Worm (Caenorhabditis elegans) whole organism, L4 larva: ENCODE data around the gene pad-2.

ENCODE experiments used
- F10B5.3 ChIP-seq: sonication (generic microtip); optimal IDR thresholded peaks from 2 replicates; lab custom pipeline; 2016; ENCODE audit warnings: mild to moderate bottlenecking, missing genetic modification characterization, missing compliant biosample characterization
- R02D3.7 ChIP-seq: fragments of 150-350 bp; sonication (generic microtip); optimal IDR thresholded peaks from 3 replicates; lab custom pipeline; 2014; ENCODE audit warnings: missing biosample characterization, missing genetic modification characterization
- T26A8.4 ChIP-seq: fragments of 200-800 bp; sonication (Bioruptor generic); IDR thresholded peaks from 2 replicates; pipeline ENCODE4 v1.3.6; 2022; ENCODE audit warnings: missing genetic modification characterization, missing compliant biosample characterization
- Y5F2A.4 ChIP-seq: fragments of 200-800 bp; sonication (Bioruptor generic); optimal IDR thresholded peaks from 2 replicates; lab custom pipeline; 2018; ENCODE audit warnings: mild to moderate bottlenecking, missing genetic modification characterization, missing compliant biosample characterization
- ama-1 ChIP-seq: fragments of 150-350 bp; optimal IDR thresholded peaks from 2 replicates; lab custom pipeline; 2014; ENCODE audit warnings: inconsistent platforms, mixed read lengths
- attf-4 ChIP-seq: sonication (generic microtip); optimal IDR thresholded peaks from 3 replicates; lab custom pipeline; 2017; ENCODE audit warnings: missing biosample characterization, missing genetic modification characterization
- ceh-20 ChIP-seq: fragments of 200-800 bp; sonication (Bioruptor generic); IDR thresholded peaks from 2 replicates; pipeline ENCODE4 v1.3.6; 2022; ENCODE audit warnings: missing genetic modification reagents, missing genetic modification characterization, missing compliant biosample characterization
- cey-2 ChIP-seq: sonication (generic microtip); optimal IDR thresholded peaks from 3 replicates; lab custom pipeline; 2017; ENCODE audit warnings: missing genetic modification characterization, mild to moderate bottlenecking, missing compliant biosample characterization, antibody characterized with exemption, borderline replicate concordance; ENCODE audit not compliant: insufficient read depth
- daf-8 ChIP-seq: fragments of 200-800 bp; sonication (Bioruptor generic); IDR thresholded peaks from 2 replicates; pipeline ENCODE4 v1.3.6; 2022; ENCODE audit warnings: missing genetic modification characterization, missing compliant biosample characterization
- dpl-1 ChIP-seq: fragments of 150-350 bp; optimal IDR thresholded peaks from 2 replicates; lab custom pipeline; 2014; ENCODE audit warnings: missing biosample characterization, missing genetic modification reagents, missing genetic modification characterization
- duxl-1 ChIP-seq: sonication (generic microtip); optimal IDR thresholded peaks from 2 replicates; lab custom pipeline; 2016; ENCODE audit warnings: mild to moderate bottlenecking, missing genetic modification characterization, moderate library complexity, missing compliant biosample characterization; ENCODE audit not compliant: poor library complexity
- dve-1 ChIP-seq: sonication (generic microtip); optimal IDR thresholded peaks from 2 replicates; lab custom pipeline; 2017; ENCODE audit warnings: antibody characterized with exemption, mild to moderate bottlenecking, missing genetic modification characterization, missing compliant biosample characterization; ENCODE audit not compliant: insufficient read depth
- egl-27 ChIP-seq: sonication (generic microtip); optimal IDR thresholded peaks from 3 replicates; lab custom pipeline; 2017; ENCODE audit warnings: missing biosample characterization, missing genetic modification reagents, missing genetic modification characterization
- egl-43 ChIP-seq: fragments of 200-800 bp; sonication (Bioruptor generic); IDR thresholded peaks from 2 replicates; pipeline ENCODE4 v1.3.6; 2022; ENCODE audit warnings: missing genetic modification reagents, missing genetic modification characterization, missing compliant biosample characterization
- fos-1 ChIP-seq: fragments of 150-350 bp; optimal IDR thresholded peaks from 2 replicates; lab custom pipeline; 2014; ENCODE audit warnings: missing biosample characterization, missing genetic modification characterization
- hif-1 ChIP-seq, 2 experiments: sonication (generic microtip); optimal IDR thresholded peaks; 2 replicates each; lab custom pipeline; 2016 to 2017; ENCODE audit warnings: missing compliant biosample characterization in 2 of 2, missing genetic modification characterization in 2 of 2, missing genetic modification reagents in 2 of 2, missing genotype in 2 of 2, mild to moderate bottlenecking in 1 of 2
- jun-1 ChIP-seq: fragments of 150-350 bp; optimal IDR thresholded peaks from 2 replicates; lab custom pipeline; 2014; ENCODE audit warnings: missing biosample characterization, missing genetic modification reagents, missing genetic modification characterization
- lim-7 ChIP-seq: fragments of 200-800 bp; sonication (Bioruptor generic); IDR thresholded peaks from 2 replicates; pipeline ENCODE4 v1.3.6; 2022; ENCODE audit warnings: missing genetic modification characterization, missing compliant biosample characterization
- lin-13 ChIP-seq: fragments of 150-350 bp; optimal IDR thresholded peaks from 2 replicates; lab custom pipeline; 2014; ENCODE audit warnings: missing biosample characterization, missing genetic modification reagents, missing genetic modification characterization
- lin-15B ChIP-seq: fragments of 150-350 bp; sonication (generic microtip); optimal IDR thresholded peaks from 3 replicates; lab custom pipeline; 2014; ENCODE audit warnings: missing biosample characterization, missing genetic modification characterization
- lin-38 ChIP-seq: fragments of 200-800 bp; sonication (Bioruptor generic); IDR thresholded peaks from 2 replicates; pipeline ENCODE4 v1.3.6; 2022; ENCODE audit warnings: missing genetic modification reagents, missing genetic modification characterization, missing compliant biosample characterization
- lir-3 ChIP-seq: sonication (generic microtip); optimal IDR thresholded peaks from 2 replicates; lab custom pipeline; 2016; ENCODE audit warnings: mild to moderate bottlenecking, missing genetic modification characterization, missing compliant biosample characterization
- lsy-2 ChIP-seq, 2 experiments: fragments of 150-350 bp in 1 of 2; sonication (generic microtip) in 1 of 2; optimal IDR thresholded peaks; 2 replicates each; lab custom pipeline; 2014 to 2017; ENCODE audit warnings: missing biosample characterization in 2 of 2, missing genetic modification characterization in 2 of 2
- mdl-1 ChIP-seq, 2 experiments: fragments of 150-350 bp in 1 of 2; sonication (generic microtip) in 1 of 2; optimal IDR thresholded peaks; 2 replicates each; lab custom pipeline; 2014 to 2017; ENCODE audit warnings: missing biosample characterization in 2 of 2, missing genetic modification characterization in 2 of 2
- mxl-2 ChIP-seq: fragments of 200-800 bp; sonication (Bioruptor generic); conservative IDR thresholded peaks from 2 replicates; pipeline ENCODE4 v1.3.6; 2022; ENCODE audit warnings: missing genetic modification reagents, missing genetic modification characterization, missing compliant biosample characterization
- nhr-102 ChIP-seq: sonication (generic microtip); optimal IDR thresholded peaks from 2 replicates; lab custom pipeline; 2016; ENCODE audit warnings: mild to moderate bottlenecking, missing genetic modification characterization, moderate library complexity, missing compliant biosample characterization
- nhr-11 ChIP-seq: fragments of 150-350 bp; optimal IDR thresholded peaks from 2 replicates; lab custom pipeline; 2014; ENCODE audit warnings: missing biosample characterization, missing genetic modification characterization
- nhr-237 ChIP-seq: sonication (generic microtip); optimal IDR thresholded peaks from 2 replicates; lab custom pipeline; 2017; ENCODE audit warnings: missing biosample characterization, missing genetic modification characterization
- nhr-25 ChIP-seq: sonication (generic microtip); optimal IDR thresholded peaks from 2 replicates; lab custom pipeline; 2017; ENCODE audit warnings: missing genetic modification characterization, mild to moderate bottlenecking, missing compliant biosample characterization, antibody characterized with exemption, moderate library complexity, borderline replicate concordance; ENCODE audit not compliant: insufficient read depth
- nhr-28 ChIP-seq: fragments of 150-350 bp; optimal IDR thresholded peaks from 2 replicates; lab custom pipeline; 2014; ENCODE audit warnings: missing biosample characterization, missing genetic modification characterization
- nhr-6 ChIP-seq: fragments of 150-350 bp; optimal IDR thresholded peaks from 2 replicates; lab custom pipeline; 2014; ENCODE audit warnings: missing biosample characterization, missing genetic modification characterization
- nhr-76 ChIP-seq: fragments of 150-350 bp; optimal IDR thresholded peaks from 2 replicates; lab custom pipeline; 2014; ENCODE audit warnings: missing biosample characterization, missing genetic modification characterization
- nhr-77 ChIP-seq: fragments of 150-350 bp; optimal IDR thresholded peaks from 2 replicates; lab custom pipeline; 2014; ENCODE audit warnings: missing biosample characterization, missing genetic modification characterization
- pha-4 ChIP-seq, 2 experiments: fragments of 150-350 bp in 1 of 2; fragments of 200-800 bp in 1 of 2; sonication (Bioruptor generic) in 1 of 2; IDR thresholded peaks in 1 of 2; optimal IDR thresholded peaks in 1 of 2; 2 replicates each; pipeline versions ENCODE4 v1.3.6 to Lab custom; 2014 to 2022; ENCODE audit warnings: missing genetic modification characterization in 2 of 2, missing genetic modification reagents in 2 of 2, missing biosample characterization in 1 of 2, missing compliant biosample characterization in 1 of 2
- php-3 ChIP-seq: fragments of 200-800 bp; sonication (Bioruptor generic); IDR thresholded peaks from 2 replicates; pipeline ENCODE4 v1.3.6; 2022; ENCODE audit warnings: missing genetic modification reagents, missing genetic modification characterization, missing compliant biosample characterization
- pqm-1 ChIP-seq: sonication (generic microtip); optimal IDR thresholded peaks from 2 replicates; lab custom pipeline; 2017; ENCODE audit warnings: missing biosample characterization, missing genetic modification characterization
- rbr-2 ChIP-seq: sonication (generic microtip); optimal IDR thresholded peaks from 2 replicates; lab custom pipeline; 2016; ENCODE audit warnings: missing genotype, missing genetic modification characterization, missing compliant biosample characterization
- snpc-4 ChIP-seq: fragments of 150-350 bp; optimal IDR thresholded peaks from 2 replicates; lab custom pipeline; 2014; ENCODE audit warnings: missing biosample characterization, missing genetic modification characterization
- tag-97 ChIP-seq: fragments of 200-800 bp; sonication (Bioruptor generic); IDR thresholded peaks from 2 replicates; pipeline ENCODE4 v1.3.6; 2022; ENCODE audit warnings: missing genetic modification characterization, missing compliant biosample characterization
- unc-39 ChIP-seq: sonication (generic microtip); optimal IDR thresholded peaks from 2 replicates; lab custom pipeline; 2017; ENCODE audit warnings: missing biosample characterization, missing genetic modification characterization
- unc-62 ChIP-seq, 3 experiments: fragments of 150-350 bp in 1 of 3; sonication (generic microtip); optimal IDR thresholded peaks in 2 of 3; peaks in 1 of 3; 1 replicate in 1 of 3; 2 replicates in 2 of 3; lab custom pipeline; 2014 to 2017; ENCODE audit warnings: missing biosample characterization in 3 of 3, missing genetic modification characterization in 3 of 3, missing genetic modification reagents in 3 of 3, missing genotype in 1 of 3
- vab-7 ChIP-seq: fragments of 200-800 bp; sonication (Bioruptor generic); IDR thresholded peaks from 2 replicates; pipeline ENCODE4 v1.3.6; 2022; ENCODE audit warnings: missing genetic modification reagents, missing genetic modification characterization, missing compliant biosample characterization
- zfp-3 ChIP-seq: fragments of 200-800 bp; sonication (Bioruptor generic); conservative IDR thresholded peaks from 2 replicates; pipeline ENCODE4 v1.3.6; 2022; ENCODE audit warnings: missing genetic modification reagents, missing genetic modification characterization, missing compliant biosample characterization

Gene pad-2

DNA sequence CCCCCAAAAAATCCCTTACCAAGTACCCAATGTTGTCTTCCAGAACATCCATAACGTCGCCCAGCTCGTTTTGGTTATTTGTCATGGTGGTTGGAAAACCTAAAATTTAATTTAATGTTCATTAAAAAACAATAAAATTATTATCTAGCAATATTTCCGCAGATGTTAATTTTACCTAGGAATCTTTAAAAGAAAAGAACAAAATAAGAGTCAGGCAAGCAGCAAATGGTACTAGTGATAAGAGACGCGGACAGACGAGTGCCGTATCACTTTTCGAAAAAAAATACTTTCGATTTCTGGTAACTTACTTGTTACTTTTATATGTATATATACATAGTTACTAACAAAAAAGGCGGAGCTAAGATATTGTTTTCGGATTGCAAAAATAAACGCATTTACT, 32.1 kb downstream of the pad-2 start, which contains the start of gene T07A5.7:
Gene T07A5.7, minus strand, starts transcription at position 101 of the 400 bp plus-strand sequence.
- TF ChIP-seq unc-62 (GFP tag; optimal IDR thresholded peaks at IDR 0.05 in 1 of 2; lab: Kevin White, UChicago) (no peak), unc-62 (tag; optimal IDR thresholded peaks at IDR 0.05; lab: Kevin White, UChicago) (no peak), daf-8 (GFP tag; lab: Robert Waterston, UW) (no peak), lim-7 (GFP tag; lab: Robert Waterston, UW) (no peak), zfp-3 (GFP tag; lab: Robert Waterston, UW) (no peak), cey-2 (tag; lab: Kevin White, UChicago) (no peak), egl-43 (GFP tag; lab: Robert Waterston, UW) (no peak), mdl-1 (tag; optimal IDR thresholded peaks at IDR 0.05; lab: Kevin White, UChicago) (no peak), lir-3 (no peak)

DNA sequence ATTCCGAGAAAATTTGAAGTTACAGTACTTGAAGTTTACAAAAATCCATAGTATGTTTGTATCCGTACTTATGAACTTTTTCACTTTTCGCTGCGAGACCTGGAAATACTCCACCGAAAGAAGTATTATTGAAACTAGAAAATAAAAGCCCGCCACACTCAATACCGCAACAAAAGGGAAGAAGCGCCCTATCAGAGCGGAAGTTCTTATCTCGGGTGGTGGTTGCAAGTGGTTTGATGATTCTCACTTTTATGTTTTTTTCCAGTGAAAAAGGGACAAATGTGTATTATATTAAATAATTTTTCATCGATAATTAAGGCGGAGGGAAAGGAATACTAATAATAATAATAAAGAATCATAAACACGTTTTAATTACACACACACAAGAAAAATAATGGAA, 35.3 kb downstream of the pad-2 start:
- TF ChIP-seq pqm-1 (tag; lab: Kevin White, UChicago), result peak; percentile 73
- TF ChIP-seq nhr-28 (tag; lab: Kevin White, UChicago), result peak; percentile 21
- TF ChIP-seq R02D3.7 (tag; lab: Kevin White, UChicago), result no peak
- peak; percentile 1 for TF ChIP-seq dve-1 (tag; lab: Kevin White, UChicago)
- no peak for TF ChIP-seq pha-4 (GFP tag; IDR thresholded peaks at IDR 0.05; lab: Robert Waterston, UW)
- TF ChIP-seq pha-4 (tag; optimal IDR thresholded peaks at IDR 0.05; lab: Kevin White, UChicago), result no peak
- peak; percentile 7 for TF ChIP-seq nhr-77 (tag; lab: Kevin White, UChicago)
- no peak for TF ChIP-seq attf-4
- no peak for TF ChIP-seq lim-7 (GFP tag; lab: Robert Waterston, UW)
- no peak for TF ChIP-seq F10B5.3
- TF ChIP-seq lin-15B (tag; lab: Kevin White, UChicago), result no peak
- TF ChIP-seq duxl-1, result no peak

DNA sequence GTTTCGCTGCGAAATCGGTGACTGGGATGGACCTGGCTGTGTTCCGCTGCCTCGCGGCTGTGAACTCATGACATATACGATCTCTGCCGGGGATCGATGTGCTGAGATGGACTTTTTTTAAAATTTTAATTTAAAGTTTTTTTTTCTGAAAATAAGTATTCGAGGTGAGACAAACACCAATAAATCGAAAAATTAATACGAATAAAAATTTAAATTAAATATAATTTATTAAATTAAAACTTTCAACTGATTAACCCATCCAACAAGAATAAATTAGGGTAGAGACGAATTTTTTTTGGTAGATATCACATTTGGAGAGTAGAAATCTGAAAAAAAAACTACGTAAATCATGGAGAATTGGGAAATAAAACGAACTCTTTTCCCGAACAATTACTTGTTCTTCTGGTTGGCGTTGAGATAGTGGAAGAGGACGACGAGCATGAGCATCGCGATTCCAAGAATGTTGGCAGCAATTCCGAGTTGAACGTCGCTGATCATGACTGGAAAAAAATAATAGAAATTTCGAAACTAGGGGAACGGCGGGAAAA, 39.2 kb downstream of the pad-2 start, which contains the start of the genes unc-50 and ostf-4:
Gene unc-50, minus strand, starts transcription at position 101 of the 548 bp plus-strand sequence.
Gene ostf-4, minus strand, starts transcription at position 498 of the 548 bp plus-strand sequence.
- no peak for TF ChIP-seq nhr-11 (tag; lab: Kevin White, UChicago)
- TF ChIP-seq T26A8.4 (GFP tag; lab: Robert Waterston, UW), result no peak
- no peak for TF ChIP-seq nhr-76 (tag; lab: Kevin White, UChicago)
- no peak for TF ChIP-seq nhr-77 (tag; lab: Kevin White, UChicago)
- no peak for TF ChIP-seq lin-13
- no peak for TF ChIP-seq egl-43 (GFP tag; lab: Robert Waterston, UW)
- TF ChIP-seq rbr-2 (tag; lab: Kevin White, UChicago), result no peak
- TF ChIP-seq nhr-237 (tag; lab: Kevin White, UChicago), result no peak
- no peak for TF ChIP-seq Y5F2A.4 (GFP tag; lab: Kevin White, UChicago)
- no peak for TF ChIP-seq zfp-3 (GFP tag; lab: Robert Waterston, UW)
- TF ChIP-seq unc-39 (tag; lab: Kevin White, UChicago), result no peak

DNA sequence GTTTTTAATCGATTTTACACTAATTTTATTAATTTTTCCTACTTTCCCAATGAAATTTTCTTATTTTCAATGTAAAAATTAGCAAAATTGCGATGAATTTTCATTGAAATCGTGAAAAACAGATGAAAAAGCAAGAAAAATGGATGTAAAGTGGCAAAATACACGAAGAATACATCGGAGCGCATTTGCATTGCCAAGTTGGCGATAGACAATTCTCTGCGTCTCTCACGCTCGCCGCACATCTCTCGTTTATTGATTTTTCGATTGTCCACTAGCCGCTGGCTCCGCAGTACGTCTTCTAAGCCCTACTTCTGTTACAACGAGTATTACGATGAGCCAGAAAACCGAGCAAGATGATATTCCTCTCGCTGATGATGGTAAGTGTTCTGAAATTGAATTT, 39.8 kb downstream of the pad-2 start, which contains the start of gene unc-69:
Gene unc-69, plus strand, starts transcription at position 185 of the 400 bp plus-strand sequence.
- TF ChIP-seq lin-13, result peak; percentile 45
- no peak for TF ChIP-seq ama-1
- peak; percentile 45 for TF ChIP-seq dpl-1
- TF ChIP-seq snpc-4, result no peak
- no peak for TF ChIP-seq pha-4 (GFP tag; IDR thresholded peaks at IDR 0.05; lab: Robert Waterston, UW)
- peak; percentile 7 for TF ChIP-seq pha-4 (tag; optimal IDR thresholded peaks at IDR 0.05; lab: Kevin White, UChicago)
- no peak for TF ChIP-seq ceh-20 (GFP tag; lab: Robert Waterston, UW)
- TF ChIP-seq nhr-25 (tag; lab: Kevin White, UChicago), result no peak
- no peak for TF ChIP-seq egl-27 (tag; lab: Kevin White, UChicago)
- TF ChIP-seq php-3 (GFP tag; lab: Robert Waterston, UW), result no peak
- no peak for TF ChIP-seq fos-1 (tag; lab: Kevin White, UChicago)
- TF ChIP-seq nhr-102, result no peak
- TF ChIP-seq lsy-2 (tag; optimal IDR thresholded peaks at IDR 0.05; lab: Kevin White, UChicago), result peak in 1 of 2 experiments; percentile 79
- TF ChIP-seq jun-1 (tag; lab: Kevin White, UChicago), result no peak
- peak; percentile 93 for TF ChIP-seq lin-38 (GFP tag; lab: Robert Waterston, UW)
- no peak for TF ChIP-seq vab-7
- no peak for TF ChIP-seq nhr-6 (tag; lab: Kevin White, UChicago)
- no peak for TF ChIP-seq tag-97 (GFP tag; lab: Robert Waterston, UW)
- TF ChIP-seq mxl-2, result no peak
- no peak for TF ChIP-seq lim-7 (GFP tag; lab: Robert Waterston, UW)
- peak in 1 of 2 experiments; percentile 44 for TF ChIP-seq hif-1 (tag; optimal IDR thresholded peaks at IDR 0.05; lab: Kevin White, UChicago)
- peak; percentile 60 for TF ChIP-seq rbr-2 (tag; lab: Kevin White, UChicago)
- TF ChIP-seq nhr-28 (tag; lab: Kevin White, UChicago), result peak; percentile 18
